Fruit fly (Drosophila melanogaster): ENCODE measurements around the gene Pop4.
A peak's percentile ranks its signal among the peaks of the same experiment; 100 is the strongest.

Gene Pop4

dm6 chr3L:7940558-7941238, 37.8 kb downstream of the Pop4 start:
- TF ChIP-seq Hnf4 (GFP tag; optimal IDR thresholded peaks at IDR 0.05) (no peak), dmrt93B (GFP tag; optimal IDR thresholded peaks at IDR 0.05) (no peak), GATAd (GFP tag; optimal IDR thresholded peaks at IDR 0.05) (no peak), psq (GFP tag; optimal IDR thresholded peaks at IDR 0.05) (no peak), sage (GFP tag; optimal IDR thresholded peaks at IDR 0.05) (no peak), CrebA (GFP tag; optimal IDR thresholded peaks at IDR 0.05; ENCODE audit: borderline replicate concordance) (peak; percentile 14), Mio (GFP tag; optimal IDR thresholded peaks at IDR 0.05) (no peak), Abd-B (GFP tag; optimal IDR thresholded peaks at IDR 0.05) (no peak)

dm6 chr3L:7938638-7939037, 39.8 kb downstream of the Pop4 start:
- TF ChIP-seq OdsH (GFP tag; optimal IDR thresholded peaks at IDR 0.05): no peak
- TF ChIP-seq dl (GFP tag; optimal IDR thresholded peaks at IDR 0.05; ENCODE audit: insufficient read depth in 1 of 2, partially characterized antibody in 2 of 2): no peak

DNA sequence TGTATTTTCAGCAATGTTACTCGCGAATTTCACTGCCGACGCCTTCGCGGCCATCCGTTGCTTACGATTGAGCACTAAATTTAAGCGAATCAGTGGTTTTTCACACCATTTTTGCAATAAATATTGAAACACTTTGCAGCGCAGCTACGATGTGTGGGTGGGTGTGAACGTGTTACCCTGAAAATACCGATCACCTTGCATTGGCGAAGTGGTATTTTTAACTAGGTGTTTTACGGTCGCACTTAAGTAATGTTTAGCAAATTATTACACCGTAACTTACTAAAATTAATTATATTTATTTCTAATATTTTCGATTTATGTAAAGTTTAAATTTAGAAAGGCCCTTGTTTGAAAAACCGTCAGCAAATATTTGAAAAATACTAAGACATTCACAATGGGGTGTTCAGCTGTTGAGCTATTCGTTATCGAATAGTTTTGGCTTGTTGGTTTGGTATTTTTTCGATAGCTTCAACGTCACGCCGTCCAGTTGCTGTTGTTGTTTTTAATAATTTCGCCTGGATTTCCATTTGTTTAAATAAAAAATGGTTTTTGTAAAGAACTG, 42.4 kb downstream of the Pop4 start, which contains the start of the genes syd and Srp9:
syd (minus strand) TSS at position 188 of the 562 bp plus-strand sequence.
Srp9 (plus strand) TSS at position 441 of the 562 bp plus-strand sequence.
- TF ChIP-seq rgr (GFP tag; optimal IDR thresholded peaks at IDR 0.05) (no peak), Rel (GFP tag; optimal IDR thresholded peaks at IDR 0.05) (no peak), Rel (tag; optimal IDR thresholded peaks at IDR 0.05) (peak; percentile 56), brk (GFP tag; optimal IDR thresholded peaks at IDR 0.05) (peak; percentile 7), psq (GFP tag; optimal IDR thresholded peaks at IDR 0.05) (peak; percentile 63)

dm6 chr3L:7935409-7935932, 43.0 kb downstream of the Pop4 start:
- no peak for TF ChIP-seq Hr78 (GFP tag; optimal IDR thresholded peaks at IDR 0.05)
- peak; percentile 78 for TF ChIP-seq psq (GFP tag; optimal IDR thresholded peaks at IDR 0.05)

DNA sequence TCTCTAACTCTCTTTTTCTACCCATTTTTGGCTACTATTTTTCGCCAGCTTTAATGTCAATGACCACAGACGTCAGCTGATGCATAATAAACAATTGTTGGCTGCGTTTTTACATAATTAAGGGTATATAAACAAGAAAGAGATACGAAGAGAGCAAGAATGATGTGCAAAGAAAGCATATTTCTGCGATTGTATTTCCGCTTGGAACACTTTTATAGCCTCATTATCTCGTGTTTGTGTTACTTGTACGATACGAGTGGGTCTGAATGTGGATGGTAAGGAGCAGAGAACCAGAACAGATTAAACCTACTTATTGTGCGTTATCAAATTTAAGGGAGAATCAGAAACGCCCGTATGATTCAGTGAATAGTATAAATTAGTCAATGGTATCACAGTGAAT, 43.6 kb downstream of the Pop4 start:
- TF ChIP-seq dmrt93B (GFP tag; optimal IDR thresholded peaks at IDR 0.05) (no peak), Vsx2 (GFP tag; optimal IDR thresholded peaks at IDR 0.05; ENCODE audit: partially characterized antibody) (no peak), N (GFP tag; optimal IDR thresholded peaks at IDR 0.05) (no peak)

- TF ChIP-seq usp (GFP tag; optimal IDR thresholded peaks at IDR 0.05): no peak
- TF ChIP-seq Sp1 (GFP tag; optimal IDR thresholded peaks at IDR 0.05): no peak
- no peak for TF ChIP-seq lola (GFP tag; optimal IDR thresholded peaks at IDR 0.05)
- no peak for TF ChIP-seq sage (GFP tag; optimal IDR thresholded peaks at IDR 0.05)
- TF ChIP-seq Hr83 (GFP tag; optimal IDR thresholded peaks at IDR 0.05; ENCODE audit: poor library complexity, severe bottlenecking): no peak
- TF ChIP-seq jim (GFP tag; optimal IDR thresholded peaks at IDR 0.05): no peak
- TF ChIP-seq pan (optimal IDR thresholded peaks at IDR 0.05): no peak
- no peak for TF ChIP-seq Rel (GFP tag; optimal IDR thresholded peaks at IDR 0.05)
- peak; percentile 61 for TF ChIP-seq Rel (tag; optimal IDR thresholded peaks at IDR 0.05)
Observed at dm6 chr3L:7934200-7934599, 44.2 kb downstream of the Pop4 start.

All from whole organism, wandering third instar larva.